Worm (Caenorhabditis elegans) whole organism, late embryonic: ENCODE results near the gene ZK105.8.

Experiments used
- C08G9.2 ChIP-seq: sonication (generic microtip); optimal IDR thresholded peaks from 2 replicates; lab custom pipeline; 2016; ENCODE audit warnings: mild to moderate bottlenecking, missing genetic modification characterization, moderate library complexity, missing compliant biosample characterization
- C38D4.7 ChIP-seq: fragments of 200-800 bp; sonication (Bioruptor generic); optimal IDR thresholded peaks from 2 replicates; lab custom pipeline; 2018; ENCODE audit warnings: mild to moderate bottlenecking, missing genetic modification characterization, moderate library complexity, missing compliant biosample characterization
- F13H6.1 ChIP-seq: sonication (generic microtip); optimal IDR thresholded peaks from 2 replicates; lab custom pipeline; 2016; ENCODE audit warnings: missing genetic modification characterization, missing compliant biosample characterization
- K09A11.1 ChIP-seq: sonication (generic microtip); optimal IDR thresholded peaks from 2 replicates; lab custom pipeline; 2017; ENCODE audit warnings: antibody characterized with exemption, mild to moderate bottlenecking, missing genetic modification characterization, missing compliant biosample characterization; ENCODE audit not compliant: insufficient read depth
- T23F11.4 ChIP-seq: fragments of 200-800 bp; sonication (Bioruptor generic); optimal IDR thresholded peaks from 2 replicates; lab custom pipeline; 2018; ENCODE audit warnings: mild to moderate bottlenecking, missing genetic modification characterization, missing compliant biosample characterization
- ceh-14 ChIP-seq: sonication (generic microtip); optimal IDR thresholded peaks from 2 replicates; lab custom pipeline; 2016; ENCODE audit warnings: missing genotype, missing genetic modification characterization, missing compliant biosample characterization
- ceh-18 ChIP-seq: sonication (generic microtip); optimal IDR thresholded peaks from 2 replicates; lab custom pipeline; 2016; ENCODE audit warnings: missing genetic modification characterization, missing compliant biosample characterization
- ceh-19 ChIP-seq: fragments of 200-800 bp; sonication (Bioruptor generic); optimal IDR thresholded peaks from 2 replicates; lab custom pipeline; 2018; ENCODE audit warnings: mild to moderate bottlenecking, missing genetic modification characterization, missing compliant biosample characterization
- ceh-2 ChIP-seq: sonication (generic microtip); optimal IDR thresholded peaks from 2 replicates; lab custom pipeline; 2016; ENCODE audit warnings: missing genotype, missing genetic modification characterization, missing compliant biosample characterization
- ceh-24 ChIP-seq: sonication (generic microtip); optimal IDR thresholded peaks from 2 replicates; lab custom pipeline; 2016; ENCODE audit warnings: mild to moderate bottlenecking, missing genetic modification characterization, missing compliant biosample characterization
- ceh-31 ChIP-seq: sonication (generic microtip); optimal IDR thresholded peaks from 2 replicates; lab custom pipeline; 2016; ENCODE audit warnings: missing genetic modification characterization, missing compliant biosample characterization
- ceh-34 ChIP-seq: sonication (generic microtip); optimal IDR thresholded peaks from 2 replicates; lab custom pipeline; 2016; ENCODE audit warnings: mild to moderate bottlenecking, missing genetic modification characterization, missing compliant biosample characterization
- ceh-45 ChIP-seq: fragments of 200-800 bp; sonication (Bioruptor generic); IDR thresholded peaks from 2 replicates; pipeline ENCODE4 v1.3.6; 2022; ENCODE audit warnings: missing genetic modification reagents, missing genetic modification characterization, missing compliant biosample characterization
- ceh-48 ChIP-seq: sonication (generic microtip); optimal IDR thresholded peaks from 2 replicates; lab custom pipeline; 2016; ENCODE audit warnings: missing genetic modification characterization, inconsistent platforms, missing compliant biosample characterization
- che-1 ChIP-seq: sonication (generic microtip); optimal IDR thresholded peaks from 2 replicates; lab custom pipeline; 2016; ENCODE audit warnings: mild to moderate bottlenecking, missing genetic modification characterization, missing compliant biosample characterization
- dmd-4 ChIP-seq: sonication (generic microtip); optimal IDR thresholded peaks from 2 replicates; lab custom pipeline; 2016; ENCODE audit warnings: borderline replicate concordance, missing genetic modification characterization, missing compliant biosample characterization
- dve-1 ChIP-seq: sonication (generic microtip); optimal IDR thresholded peaks from 2 replicates; lab custom pipeline; 2017; ENCODE audit warnings: antibody characterized with exemption, mild to moderate bottlenecking, missing genetic modification characterization, missing compliant biosample characterization
- ets-4 ChIP-seq: sonication (generic microtip); optimal IDR thresholded peaks from 2 replicates; lab custom pipeline; 2016; ENCODE audit warnings: missing genetic modification characterization, missing compliant biosample characterization
- fax-1 ChIP-seq: sonication (generic microtip); optimal IDR thresholded peaks from 2 replicates; lab custom pipeline; 2016; ENCODE audit warnings: missing genotype, missing genetic modification characterization, missing compliant biosample characterization
- gmeb-2 ChIP-seq: sonication (generic microtip); optimal IDR thresholded peaks from 2 replicates; lab custom pipeline; 2016; ENCODE audit warnings: missing genetic modification characterization, inconsistent platforms, missing compliant biosample characterization
- hlh-13 ChIP-seq: fragments of 200-800 bp; sonication (Bioruptor generic); optimal IDR thresholded peaks from 2 replicates; lab custom pipeline; 2018; ENCODE audit warnings: mild to moderate bottlenecking, missing genetic modification characterization, missing compliant biosample characterization
- hlh-15 ChIP-seq: sonication (generic microtip); optimal IDR thresholded peaks from 2 replicates; lab custom pipeline; 2016; ENCODE audit warnings: missing genetic modification characterization, missing compliant biosample characterization
- hlh-30 ChIP-seq: sonication (generic microtip); optimal IDR thresholded peaks from 2 replicates; lab custom pipeline; 2017; ENCODE audit warnings: antibody characterized with exemption, missing genetic modification characterization, missing compliant biosample characterization; ENCODE audit not compliant: insufficient read depth
- hlh-8 ChIP-seq: sonication (generic microtip); optimal IDR thresholded peaks from 2 replicates; lab custom pipeline; 2016; ENCODE audit warnings: missing genotype, missing genetic modification characterization, missing compliant biosample characterization
- lim-6 ChIP-seq: sonication (generic microtip); optimal IDR thresholded peaks from 2 replicates; lab custom pipeline; 2016; ENCODE audit warnings: missing genetic modification characterization, missing compliant biosample characterization
- mec-3 ChIP-seq: sonication (generic microtip); optimal IDR thresholded peaks from 2 replicates; lab custom pipeline; 2016; ENCODE audit warnings: borderline replicate concordance, missing genetic modification characterization, missing compliant biosample characterization
- nfya-1 ChIP-seq: sonication (generic microtip); optimal IDR thresholded peaks from 2 replicates; lab custom pipeline; 2017; ENCODE audit warnings: missing genetic modification characterization, mild to moderate bottlenecking, missing compliant biosample characterization, antibody characterized with exemption, moderate library complexity
- nhr-11 ChIP-seq: fragments of 150-350 bp; optimal IDR thresholded peaks from 2 replicates; lab custom pipeline; 2014; ENCODE audit warnings: missing biosample characterization, missing genetic modification characterization
- nhr-232 ChIP-seq: sonication (generic microtip); optimal IDR thresholded peaks from 2 replicates; lab custom pipeline; 2016; ENCODE audit warnings: missing genetic modification characterization, missing compliant biosample characterization
- pag-3 ChIP-seq: sonication (generic microtip); optimal IDR thresholded peaks from 2 replicates; lab custom pipeline; 2016; ENCODE audit warnings: missing compliant biosample characterization, missing genetic modification characterization, borderline replicate concordance
- pat-9 ChIP-seq: fragments of 200-800 bp; sonication (Bioruptor generic); optimal IDR thresholded peaks from 2 replicates; lab custom pipeline; 2018; ENCODE audit warnings: mild to moderate bottlenecking, missing genetic modification characterization, moderate library complexity, missing compliant biosample characterization
- pha-2 ChIP-seq: sonication (generic microtip); optimal IDR thresholded peaks from 2 replicates; lab custom pipeline; 2017; ENCODE audit warnings: mild to moderate bottlenecking, missing genetic modification characterization, missing compliant biosample characterization
- pha-4 ChIP-seq: fragments of 150-350 bp; optimal IDR thresholded peaks from 2 replicates; lab custom pipeline; 2018; ENCODE audit warnings: missing biosample characterization, missing genetic modification reagents, missing genetic modification characterization
- pqm-1 ChIP-seq: sonication (generic microtip); optimal IDR thresholded peaks from 2 replicates; lab custom pipeline; 2016; ENCODE audit warnings: missing genetic modification characterization, missing compliant biosample characterization
- pros-1 ChIP-seq: fragments of 150-350 bp; optimal IDR thresholded peaks from 2 replicates; lab custom pipeline; 2014; ENCODE audit warnings: missing biosample characterization, missing genetic modification reagents, missing genetic modification characterization
- ref-2 ChIP-seq: sonication (generic microtip); optimal IDR thresholded peaks from 2 replicates; lab custom pipeline; 2016; ENCODE audit warnings: missing genetic modification characterization, missing compliant biosample characterization
- rnt-1 ChIP-seq: sonication (generic microtip); optimal IDR thresholded peaks from 2 replicates; lab custom pipeline; 2016; ENCODE audit warnings: missing genetic modification characterization, missing compliant biosample characterization
- sdc-2 ChIP-seq: sonication (generic microtip); optimal IDR thresholded peaks from 2 replicates; lab custom pipeline; 2016; ENCODE audit warnings: missing genotype, missing genetic modification characterization, missing compliant biosample characterization
- sox-2 ChIP-seq: fragments of 200-800 bp; sonication (Bioruptor generic); IDR thresholded peaks from 2 replicates; pipeline ENCODE4 v1.3.6; 2022; ENCODE audit warnings: missing genetic modification reagents, missing genetic modification characterization, missing compliant biosample characterization
- syd-9 ChIP-seq: sonication (generic microtip); optimal IDR thresholded peaks from 2 replicates; lab custom pipeline; 2016; ENCODE audit warnings: mild to moderate bottlenecking, missing genetic modification characterization, moderate library complexity, missing compliant biosample characterization
- tbx-2 ChIP-seq: sonication (generic microtip); optimal IDR thresholded peaks from 2 replicates; lab custom pipeline; 2016; ENCODE audit warnings: missing genetic modification characterization, missing compliant biosample characterization
- tbx-7 ChIP-seq: sonication (generic microtip); optimal IDR thresholded peaks from 2 replicates; lab custom pipeline; 2016; ENCODE audit warnings: missing genotype, missing genetic modification characterization, missing compliant biosample characterization
- ttx-3 ChIP-seq: sonication (generic microtip); optimal IDR thresholded peaks from 2 replicates; lab custom pipeline; 2016; ENCODE audit warnings: missing genetic modification reagents, missing genetic modification characterization, missing compliant biosample characterization
- unc-3 ChIP-seq, 2 experiments: fragments of 200-800 bp in 1 of 2; sonication (Bioruptor generic) in 1 of 2; sonication (generic microtip) in 1 of 2; conservative IDR thresholded peaks in 1 of 2; optimal IDR thresholded peaks in 1 of 2; 2 replicates each; pipeline versions ENCODE4 v1.3.6 to Lab custom; 2016 to 2022; ENCODE audit warnings: missing compliant biosample characterization in 2 of 2, missing genetic modification characterization in 2 of 2, missing genetic modification reagents in 1 of 2
- unc-42 ChIP-seq: sonication (generic microtip); optimal IDR thresholded peaks from 2 replicates; lab custom pipeline; 2016; ENCODE audit warnings: missing genotype, missing genetic modification characterization, missing compliant biosample characterization
- unc-55 ChIP-seq: sonication (generic microtip); optimal IDR thresholded peaks from 2 replicates; lab custom pipeline; 2017; ENCODE audit warnings: missing biosample characterization, missing genetic modification reagents, missing genetic modification characterization
- unc-86 ChIP-seq: sonication (generic microtip); optimal IDR thresholded peaks from 2 replicates; lab custom pipeline; 2016; ENCODE audit warnings: missing genetic modification characterization, missing compliant biosample characterization
- zip-5 ChIP-seq: sonication (generic microtip); optimal IDR thresholded peaks from 2 replicates; lab custom pipeline; 2016; ENCODE audit warnings: missing genetic modification characterization, missing compliant biosample characterization

Gene ZK105.8

ce11 chrV:7728003-7728678, 3.8 kb downstream of the ZK105.8 start:
- TF ChIP-seq ceh-19 (GFP tag; lab: Kevin White, UChicago) (peak; percentile 47), ceh-18 (tag; lab: Kevin White, UChicago) (peak; percentile 97), hlh-8 (tag; lab: Kevin White, UChicago) (peak; percentile 31), T23F11.4 (GFP tag; lab: Kevin White, UChicago) (peak; percentile 19), hlh-13 (peak; percentile 29), pat-9 (tag; lab: Kevin White, UChicago) (no peak), unc-86 (no peak), syd-9 (tag; lab: Kevin White, UChicago) (peak; percentile 58), rnt-1 (tag; lab: Kevin White, UChicago) (peak; percentile 53), nhr-232 (tag; lab: Kevin White, UChicago) (no peak), ceh-14 (peak; percentile 92), ceh-2 (tag; lab: Kevin White, UChicago) (peak; percentile 0), tbx-7 (tag; lab: Kevin White, UChicago) (no peak), dve-1 (tag; lab: Kevin White, UChicago) (peak; percentile 32), ceh-34 (tag; lab: Kevin White, UChicago) (peak; percentile 84), lim-6 (tag; lab: Kevin White, UChicago) (peak; percentile 87), gmeb-2 (tag; lab: Kevin White, UChicago) (no peak), ets-4 (tag; lab: Kevin White, UChicago) (no peak), pros-1 (tag; lab: Kevin White, UChicago) (no peak), mec-3 (tag; lab: Kevin White, UChicago) (no peak), ceh-45 (GFP tag; lab: Robert Waterston, UW) (no peak), unc-42 (tag; lab: Kevin White, UChicago) (peak; percentile 95), unc-3 (GFP tag; conservative IDR thresholded peaks at IDR 0.05; lab: Robert Waterston, UW) (no peak), unc-3 (tag; optimal IDR thresholded peaks at IDR 0.05; lab: Kevin White, UChicago) (peak; percentile 51), ceh-31 (tag; lab: Kevin White, UChicago) (peak; percentile 77), pqm-1 (no peak), unc-55 (GFP tag; lab: Kevin White, UChicago) (peak; percentile 20), hlh-30 (tag; lab: Kevin White, UChicago) (no peak), hlh-15 (tag; lab: Kevin White, UChicago) (no peak), nfya-1 (tag; lab: Kevin White, UChicago) (peak; percentile 82), ref-2 (tag; lab: Kevin White, UChicago) (peak; percentile 11), dmd-4 (peak; percentile 17), ttx-3 (tag; lab: Kevin White, UChicago) (no peak), ceh-24 (tag; lab: Kevin White, UChicago) (no peak), pag-3 (no peak), ceh-48 (peak; percentile 63), pha-2 (tag; lab: Kevin White, UChicago) (no peak), F13H6.1 (no peak), tbx-2 (tag; lab: Kevin White, UChicago) (peak; percentile 57)

ce11 chrV:7728679-7729027, 4.4 kb downstream of the ZK105.8 start, which contains the start of gene Y97E10C.1:
Y97E10C.1 (plus strand) TSS chrV:7728879.
- TF ChIP-seq pha-2 (tag; lab: Kevin White, UChicago) (no peak), pros-1 (tag; lab: Kevin White, UChicago) (no peak), K09A11.1 (tag; lab: Kevin White, UChicago) (no peak), hlh-8 (tag; lab: Kevin White, UChicago) (no peak), che-1 (tag; lab: Kevin White, UChicago) (no peak), nhr-11 (no peak), ceh-2 (tag; lab: Kevin White, UChicago) (no peak), zip-5 (tag; lab: Kevin White, UChicago) (no peak), pat-9 (tag; lab: Kevin White, UChicago) (no peak), fax-1 (tag; lab: Kevin White, UChicago) (no peak), pha-4 (tag; lab: Kevin White, UChicago) (no peak), sox-2 (GFP tag; lab: Robert Waterston, UW) (no peak), C08G9.2 (no peak), ceh-31 (tag; lab: Kevin White, UChicago) (no peak), sdc-2 (tag; lab: Kevin White, UChicago) (no peak), C38D4.7 (GFP tag; lab: Kevin White, UChicago) (no peak), ceh-14 (no peak), ceh-48 (no peak), lim-6 (tag; lab: Kevin White, UChicago) (no peak)
- TF ChIP-seq, all 69 proteins: peak for 0
